Worm (Caenorhabditis elegans) whole organism, L4 larva: ENCODE results near the gene eng-1.

Source experiments
- F26F4.8 ChIP-seq: fragments of 200-800 bp; sonication (Bioruptor generic); conservative IDR thresholded peaks from 2 replicates; pipeline ENCODE4 v1.3.6; 2022; ENCODE audit warnings: missing genetic modification characterization, missing compliant biosample characterization
- F49E8.2 ChIP-seq: sonication (generic microtip); optimal IDR thresholded peaks from 2 replicates; lab custom pipeline; 2016; ENCODE audit warnings: missing compliant biosample characterization, mild to moderate bottlenecking, missing genetic modification characterization, borderline replicate concordance
- R02D3.7 ChIP-seq: fragments of 150-350 bp; sonication (generic microtip); optimal IDR thresholded peaks from 3 replicates; lab custom pipeline; 2014; ENCODE audit warnings: missing biosample characterization, missing genetic modification characterization
- T26A8.4 ChIP-seq: fragments of 200-800 bp; sonication (Bioruptor generic); IDR thresholded peaks from 2 replicates; pipeline ENCODE4 v1.3.6; 2022; ENCODE audit warnings: missing genetic modification characterization, missing compliant biosample characterization
- Y5F2A.4 ChIP-seq: fragments of 200-800 bp; sonication (Bioruptor generic); optimal IDR thresholded peaks from 2 replicates; lab custom pipeline; 2018; ENCODE audit warnings: mild to moderate bottlenecking, missing genetic modification characterization, missing compliant biosample characterization
- Y75B8A.6 ChIP-seq: fragments of 200-800 bp; sonication (Bioruptor generic); IDR thresholded peaks from 2 replicates; pipeline ENCODE4 v1.3.6; 2022; ENCODE audit warnings: missing genetic modification reagents, missing genetic modification characterization, missing compliant biosample characterization
- ama-1 ChIP-seq: fragments of 150-350 bp; optimal IDR thresholded peaks from 2 replicates; lab custom pipeline; 2014; ENCODE audit warnings: inconsistent platforms, mixed read lengths
- arid-1 ChIP-seq: fragments of 200-800 bp; sonication (Bioruptor generic); conservative IDR thresholded peaks from 2 replicates; pipeline ENCODE4 v1.3.6; 2022; ENCODE audit warnings: missing genetic modification reagents, missing genetic modification characterization, missing compliant biosample characterization
- ceh-44 ChIP-seq: fragments of 200-800 bp; sonication (Bioruptor generic); IDR thresholded peaks from 2 replicates; pipeline ENCODE4 v1.3.6; 2022; ENCODE audit warnings: missing genetic modification reagents, missing genetic modification characterization, missing compliant biosample characterization
- ceh-82 ChIP-seq: sonication (generic microtip); optimal IDR thresholded peaks from 2 replicates; lab custom pipeline; 2017; ENCODE audit warnings: missing biosample characterization, missing genetic modification characterization
- cey-2 ChIP-seq: sonication (generic microtip); optimal IDR thresholded peaks from 3 replicates; lab custom pipeline; 2017; ENCODE audit warnings: missing genetic modification characterization, mild to moderate bottlenecking, missing compliant biosample characterization, antibody characterized with exemption, borderline replicate concordance; ENCODE audit not compliant: insufficient read depth
- ctbp-1 ChIP-seq: fragments of 200-800 bp; sonication (Bioruptor generic); IDR thresholded peaks from 2 replicates; pipeline ENCODE4 v1.3.6; 2022; ENCODE audit warnings: missing genetic modification reagents, missing genetic modification characterization, missing compliant biosample characterization
- daf-16 ChIP-seq, 3 experiments: sonication (generic microtip); optimal IDR thresholded peaks; 2 replicates each; lab custom pipeline; 2016 to 2017; ENCODE audit warnings: missing genetic modification characterization in 3 of 3, missing genetic modification reagents in 3 of 3, mild to moderate bottlenecking in 2 of 3, missing compliant biosample characterization in 2 of 3, missing biosample characterization in 1 of 3, moderate library complexity in 1 of 3
- daf-19 ChIP-seq: fragments of 200-800 bp; sonication (Bioruptor generic); conservative IDR thresholded peaks from 2 replicates; pipeline ENCODE4 v1.3.6; 2022; ENCODE audit warnings: missing genetic modification characterization, missing compliant biosample characterization
- dpl-1 ChIP-seq: fragments of 150-350 bp; optimal IDR thresholded peaks from 2 replicates; lab custom pipeline; 2014; ENCODE audit warnings: missing biosample characterization, missing genetic modification reagents, missing genetic modification characterization
- dve-1 ChIP-seq: sonication (generic microtip); optimal IDR thresholded peaks from 2 replicates; lab custom pipeline; 2017; ENCODE audit warnings: antibody characterized with exemption, mild to moderate bottlenecking, missing genetic modification characterization, missing compliant biosample characterization; ENCODE audit not compliant: insufficient read depth
- fkh-10 ChIP-seq: fragments of 150-350 bp; optimal IDR thresholded peaks from 2 replicates; lab custom pipeline; 2014; ENCODE audit warnings: missing biosample characterization, missing genetic modification reagents, missing genetic modification characterization
- fos-1 ChIP-seq: fragments of 150-350 bp; optimal IDR thresholded peaks from 2 replicates; lab custom pipeline; 2014; ENCODE audit warnings: missing biosample characterization, missing genetic modification characterization
- hlh-11 ChIP-seq: fragments of 200-800 bp; sonication (Bioruptor generic); optimal IDR thresholded peaks from 2 replicates; lab custom pipeline; 2018; ENCODE audit warnings: mild to moderate bottlenecking, missing genetic modification characterization, missing compliant biosample characterization
- hlh-30 ChIP-seq: sonication (generic microtip); optimal IDR thresholded peaks from 2 replicates; lab custom pipeline; 2017; ENCODE audit warnings: antibody characterized with exemption, mild to moderate bottlenecking, missing genetic modification characterization, missing compliant biosample characterization; ENCODE audit not compliant: insufficient read depth
- jun-1 ChIP-seq: fragments of 150-350 bp; optimal IDR thresholded peaks from 2 replicates; lab custom pipeline; 2014; ENCODE audit warnings: missing biosample characterization, missing genetic modification reagents, missing genetic modification characterization
- lin-13 ChIP-seq: fragments of 150-350 bp; optimal IDR thresholded peaks from 2 replicates; lab custom pipeline; 2014; ENCODE audit warnings: missing biosample characterization, missing genetic modification reagents, missing genetic modification characterization
- lin-38 ChIP-seq: fragments of 200-800 bp; sonication (Bioruptor generic); IDR thresholded peaks from 2 replicates; pipeline ENCODE4 v1.3.6; 2022; ENCODE audit warnings: missing genetic modification reagents, missing genetic modification characterization, missing compliant biosample characterization
- lin-39 ChIP-seq: fragments of 150-350 bp; optimal IDR thresholded peaks from 2 replicates; lab custom pipeline; 2014; ENCODE audit warnings: missing biosample characterization, missing genetic modification reagents, missing genetic modification characterization
- lir-3 ChIP-seq: sonication (generic microtip); optimal IDR thresholded peaks from 2 replicates; lab custom pipeline; 2016; ENCODE audit warnings: mild to moderate bottlenecking, missing genetic modification characterization, missing compliant biosample characterization
- lsy-2 ChIP-seq, 2 experiments: fragments of 150-350 bp in 1 of 2; sonication (generic microtip) in 1 of 2; optimal IDR thresholded peaks; 2 replicates each; lab custom pipeline; 2014 to 2017; ENCODE audit warnings: missing biosample characterization in 2 of 2, missing genetic modification characterization in 2 of 2
- madf-5 ChIP-seq, 2 experiments: fragments of 200-800 bp; sonication (Bioruptor generic); IDR thresholded peaks; 2 replicates each; pipeline ENCODE4 v1.3.6; 2022; ENCODE audit warnings: missing compliant biosample characterization in 2 of 2, missing genetic modification characterization in 2 of 2
- mep-1 ChIP-seq: fragments of 150-350 bp; sonication (generic microtip); optimal IDR thresholded peaks from 3 replicates; lab custom pipeline; 2014; ENCODE audit warnings: missing biosample characterization, missing genetic modification characterization
- mxl-3 ChIP-seq: fragments of 200-800 bp; sonication (Bioruptor generic); optimal IDR thresholded peaks from 2 replicates; lab custom pipeline; 2018; ENCODE audit warnings: mild to moderate bottlenecking, missing genetic modification characterization, missing compliant biosample characterization
- nhr-102 ChIP-seq: sonication (generic microtip); optimal IDR thresholded peaks from 2 replicates; lab custom pipeline; 2016; ENCODE audit warnings: mild to moderate bottlenecking, missing genetic modification characterization, moderate library complexity, missing compliant biosample characterization
- nhr-11 ChIP-seq: fragments of 150-350 bp; optimal IDR thresholded peaks from 2 replicates; lab custom pipeline; 2014; ENCODE audit warnings: missing biosample characterization, missing genetic modification characterization
- nhr-111 ChIP-seq: fragments of 200-800 bp; sonication (Bioruptor generic); optimal IDR thresholded peaks from 2 replicates; lab custom pipeline; 2018; ENCODE audit warnings: mild to moderate bottlenecking, missing genetic modification characterization, missing compliant biosample characterization
- nhr-25 ChIP-seq: sonication (generic microtip); optimal IDR thresholded peaks from 2 replicates; lab custom pipeline; 2017; ENCODE audit warnings: missing genetic modification characterization, mild to moderate bottlenecking, missing compliant biosample characterization, antibody characterized with exemption, moderate library complexity, borderline replicate concordance; ENCODE audit not compliant: insufficient read depth
- nhr-28 ChIP-seq: fragments of 150-350 bp; optimal IDR thresholded peaks from 2 replicates; lab custom pipeline; 2014; ENCODE audit warnings: missing biosample characterization, missing genetic modification characterization
- nhr-6 ChIP-seq: fragments of 150-350 bp; optimal IDR thresholded peaks from 2 replicates; lab custom pipeline; 2014; ENCODE audit warnings: missing biosample characterization, missing genetic modification characterization
- pha-4 ChIP-seq, 2 experiments: fragments of 150-350 bp in 1 of 2; fragments of 200-800 bp in 1 of 2; sonication (Bioruptor generic) in 1 of 2; IDR thresholded peaks in 1 of 2; optimal IDR thresholded peaks in 1 of 2; 2 replicates each; pipeline versions ENCODE4 v1.3.6 to Lab custom; 2014 to 2022; ENCODE audit warnings: missing genetic modification characterization in 2 of 2, missing genetic modification reagents in 2 of 2, missing biosample characterization in 1 of 2, missing compliant biosample characterization in 1 of 2
- php-3 ChIP-seq: fragments of 200-800 bp; sonication (Bioruptor generic); IDR thresholded peaks from 2 replicates; pipeline ENCODE4 v1.3.6; 2022; ENCODE audit warnings: missing genetic modification reagents, missing genetic modification characterization, missing compliant biosample characterization
- pqm-1 ChIP-seq: sonication (generic microtip); optimal IDR thresholded peaks from 2 replicates; lab custom pipeline; 2017; ENCODE audit warnings: missing biosample characterization, missing genetic modification characterization
- rbr-2 ChIP-seq: sonication (generic microtip); optimal IDR thresholded peaks from 2 replicates; lab custom pipeline; 2016; ENCODE audit warnings: missing genotype, missing genetic modification characterization, missing compliant biosample characterization
- snpc-1.2 ChIP-seq: fragments of 200-800 bp; sonication (Bioruptor generic); IDR thresholded peaks from 2 replicates; pipeline ENCODE4 v1.3.6; 2022; ENCODE audit warnings: missing genetic modification reagents, missing genetic modification characterization, missing compliant biosample characterization
- spr-1 ChIP-seq: sonication (generic microtip); optimal IDR thresholded peaks from 2 replicates; lab custom pipeline; 2016; ENCODE audit warnings: mild to moderate bottlenecking, missing genetic modification characterization, missing compliant biosample characterization
- unc-39 ChIP-seq: sonication (generic microtip); optimal IDR thresholded peaks from 2 replicates; lab custom pipeline; 2017; ENCODE audit warnings: missing biosample characterization, missing genetic modification characterization
- zfp-2 ChIP-seq: sonication (generic microtip); optimal IDR thresholded peaks from 2 replicates; lab custom pipeline; 2016; ENCODE audit warnings: mild to moderate bottlenecking, missing genetic modification characterization, missing compliant biosample characterization
- zfp-3 ChIP-seq: fragments of 200-800 bp; sonication (Bioruptor generic); conservative IDR thresholded peaks from 2 replicates; pipeline ENCODE4 v1.3.6; 2022; ENCODE audit warnings: missing genetic modification reagents, missing genetic modification characterization, missing compliant biosample characterization
- zip-2 ChIP-seq: fragments of 150-350 bp; optimal IDR thresholded peaks from 2 replicates; lab custom pipeline; 2014; ENCODE audit warnings: missing biosample characterization, missing genetic modification characterization
- ztf-11 ChIP-seq: fragments of 150-350 bp; optimal IDR thresholded peaks from 2 replicates; lab custom pipeline; 2014; ENCODE audit warnings: missing biosample characterization, missing genetic modification characterization

The eng-1 gene

ce11 chrIII:5855637-5856179 lies 12.6 kb downstream of the eng-1 start, which contains the start of the genes cct-6 and alh-9 (continued):
- TF ChIP-seq pqm-1 (tag; lab: Kevin White, UChicago) (peak; percentile 2), R02D3.7 (tag; lab: Kevin White, UChicago) (peak; percentile 74), rbr-2 (tag; lab: Kevin White, UChicago) (peak; percentile 62), nhr-28 (peak; percentile 49), spr-1 (peak; percentile 9), hlh-11 (tag; lab: Kevin White, UChicago) (peak; percentile 61)

ce11 chrIII:5853240-5853639 lies 15.1 kb downstream of the eng-1 start, which contains the start of gene ddx-23:
TSS of gene ddx-23 (minus strand) at chrIII:5853269.
- TF ChIP-seq T26A8.4 (GFP tag; lab: Robert Waterston, UW): 0 out of 2 replicates have a peak, but pooled peaks have one; percentile 9
- peak; percentile 7 for TF ChIP-seq lin-13
- no peak for TF ChIP-seq nhr-111
- peak; percentile 36 for TF ChIP-seq nhr-102 (tag; lab: Kevin White, UChicago)
- TF ChIP-seq madf-5 (GFP tag; IDR thresholded peaks at IDR 0.05; lab: Robert Waterston, UW): no peak; a peak in 1 of 4 replicates
- no peak for TF ChIP-seq Y75B8A.6 (GFP tag; lab: Robert Waterston, UW)
- peak; percentile 67 for TF ChIP-seq dpl-1 (GFP tag; lab: Kevin White, UChicago)
- peak; percentile 23 for TF ChIP-seq hlh-30 (tag; lab: Kevin White, UChicago)
- no peak for TF ChIP-seq cey-2 (tag; lab: Kevin White, UChicago)
- TF ChIP-seq ctbp-1 (GFP tag; lab: Robert Waterston, UW): no peak
- no peak for TF ChIP-seq zfp-2 (tag; lab: Kevin White, UChicago)
- TF ChIP-seq zfp-3 (GFP tag; lab: Robert Waterston, UW): peak; percentile 65
- TF ChIP-seq daf-19 (GFP tag; lab: Robert Waterston, UW): 0 out of 2 replicates have a peak, but pooled peaks have one; percentile 13
- no peak; the same call in 1 of the 2 replicates for TF ChIP-seq arid-1
- TF ChIP-seq lsy-2 (tag; optimal IDR thresholded peaks at IDR 0.05; lab: Kevin White, UChicago): peak in 1 of 2 experiments; percentile 71
- no peak for TF ChIP-seq jun-1
- TF ChIP-seq fos-1 (tag; lab: Kevin White, UChicago): no peak
- no peak for TF ChIP-seq fkh-10 (GFP tag; lab: Kevin White, UChicago)
- no peak for TF ChIP-seq ceh-44 (GFP tag; lab: Robert Waterston, UW)
- TF ChIP-seq ztf-11 (tag; lab: Kevin White, UChicago): no peak
- TF ChIP-seq nhr-25 (tag; lab: Kevin White, UChicago): no peak
- TF ChIP-seq nhr-6: no peak
- no peak for TF ChIP-seq zip-2
- TF ChIP-seq ceh-82 (tag; lab: Kevin White, UChicago): no peak
- no peak for TF ChIP-seq F26F4.8 (GFP tag; lab: Robert Waterston, UW)
- no peak for TF ChIP-seq php-3 (GFP tag; lab: Robert Waterston, UW)
- TF ChIP-seq daf-16 (GFP tag; optimal IDR thresholded peaks at IDR 0.05; lab: Kevin White, UChicago): peak in 1 of 2 experiments; percentile 26
- peak; percentile 31 for TF ChIP-seq daf-16 (tag; optimal IDR thresholded peaks at IDR 0.05; lab: Kevin White, UChicago)
- peak; percentile 32 for TF ChIP-seq dve-1 (tag; lab: Kevin White, UChicago)
- no peak for TF ChIP-seq lir-3 (tag; lab: Kevin White, UChicago)
- TF ChIP-seq lin-39 (tag; lab: Kevin White, UChicago): no peak
- peak; percentile 78 for TF ChIP-seq ama-1 (lab: Kevin White, UChicago)
- no peak for TF ChIP-seq mxl-3 (GFP tag; lab: Kevin White, UChicago)
- TF ChIP-seq rbr-2 (tag; lab: Kevin White, UChicago): no peak
- peak; percentile 27; the same call in 1 of the 2 replicates for TF ChIP-seq snpc-1.2 (GFP tag; lab: Robert Waterston, UW)
- peak; percentile 42 for TF ChIP-seq mep-1
- TF ChIP-seq Y5F2A.4 (GFP tag; lab: Kevin White, UChicago): peak; percentile 22
- no peak for TF ChIP-seq nhr-11 (tag; lab: Kevin White, UChicago)
- peak; percentile 53 for TF ChIP-seq F49E8.2
- peak; percentile 75 for TF ChIP-seq lin-38 (GFP tag; lab: Robert Waterston, UW)
- TF ChIP-seq nhr-28: no peak
- peak; percentile 34; the same call in 1 of the 2 replicates for TF ChIP-seq pha-4 (GFP tag; IDR thresholded peaks at IDR 0.05; lab: Robert Waterston, UW)
- TF ChIP-seq pha-4 (tag; optimal IDR thresholded peaks at IDR 0.05; lab: Kevin White, UChicago): no peak
- TF ChIP-seq unc-39: no peak
